Worm (Caenorhabditis elegans) whole organism, L4/young adult: Measurements from ENCODE around the gene mec-2.

Experiments
- W03F9.2 ChIP-seq: fragments of 150-350 bp; optimal IDR thresholded peaks from 2 replicates; lab custom pipeline; 2014; ENCODE audit warnings: missing biosample characterization, missing genetic modification characterization
- dao-5 ChIP-seq: sonication (generic microtip); optimal IDR thresholded peaks from 2 replicates; lab custom pipeline; 2016; ENCODE audit warnings: missing genotype, missing genetic modification characterization, moderate library complexity, missing compliant biosample characterization
- him-1 ChIP-seq: sonication (generic microtip); optimal IDR thresholded peaks from 2 replicates; lab custom pipeline; 2016; ENCODE audit warnings: missing genotype, missing genetic modification reagents, missing genetic modification characterization, missing compliant biosample characterization

DNA sequence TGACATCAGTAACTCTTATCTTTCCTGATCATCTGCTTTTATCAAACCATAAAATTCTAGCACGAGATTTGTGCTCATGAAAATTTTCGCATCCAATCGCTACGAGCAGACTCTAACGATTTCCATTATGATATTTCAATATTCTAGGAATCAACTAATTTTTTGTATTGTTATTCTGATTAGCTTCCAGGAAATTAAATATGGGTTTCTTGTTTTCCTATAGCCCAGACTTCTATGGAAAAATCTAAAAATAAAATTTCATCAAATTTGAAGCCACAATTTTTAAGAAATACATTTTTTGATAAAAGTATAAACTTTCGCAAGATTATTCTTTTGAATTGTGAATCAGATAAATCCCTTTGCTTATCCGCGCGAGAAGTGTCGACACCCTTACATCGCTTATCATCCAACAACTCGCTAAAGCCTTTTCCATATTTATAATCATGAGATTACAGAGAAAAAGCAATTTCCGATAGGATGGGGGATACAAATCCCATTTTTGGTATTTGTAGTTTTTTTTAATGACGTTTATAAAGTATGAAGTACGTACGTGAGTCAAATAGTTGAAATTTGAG, 12.4 kb upstream of the mec-2 start:
- no peak for TF ChIP-seq W03F9.2
- no peak for TF ChIP-seq dao-5
- no peak for TF ChIP-seq him-1 (tag; lab: Kevin White, UChicago)
